Worm (Caenorhabditis elegans): ENCODE results near the gene Y53F4B.5.

DNA sequence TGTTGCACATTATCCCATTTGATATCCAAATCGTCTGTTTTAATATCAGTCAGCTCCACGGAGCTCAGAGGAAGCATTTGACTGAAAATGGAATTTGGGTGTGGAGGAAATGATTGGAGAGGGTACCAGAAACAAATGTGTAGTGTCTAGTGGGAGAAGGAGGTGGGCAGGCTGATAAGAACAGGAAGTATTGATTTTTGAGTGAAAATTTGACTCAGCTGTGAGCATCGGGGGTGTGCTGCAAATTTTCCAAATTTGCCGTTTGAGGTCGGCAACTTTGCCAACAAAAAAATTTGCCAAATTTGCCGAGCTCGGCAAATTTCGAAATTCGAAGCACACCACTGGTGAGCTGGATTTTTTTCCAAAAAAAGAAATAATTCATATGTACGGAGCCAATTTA lies 25.7 kb downstream of the Y53F4B.5 start, which contains the start of gene Y53F4B.1:
- TF ChIP-seq him-1 (tag; optimal IDR thresholded peaks at IDR 0.05) (no peak), W03F9.2 (tag; optimal IDR thresholded peaks at IDR 0.05) (no peak)
